Fruit fly (Drosophila melanogaster) whole organism, embryonic: ENCODE measurements around the gene Gk1.

Experiments used
- Abd-B ChIP-seq: fragments of 200-800 bp; sonication (Bioruptor generic); optimal IDR thresholded peaks from 2 replicates; lab custom pipeline; 2018; ENCODE audit warnings: missing biosample characterization, mild to moderate bottlenecking, missing genetic modification characterization, moderate library complexity
- B-H1 ChIP-seq: fragments of 200-800 bp; sonication (Bioruptor generic); IDR thresholded peaks from 3 replicates; pipeline ENCODE4 v1.3.6; 2022; ENCODE audit warnings: missing biosample characterization, missing genetic modification characterization
- B-H2 ChIP-seq: fragments of 200-800 bp; sonication (Bioruptor generic); optimal IDR thresholded peaks from 2 replicates; lab custom pipeline; 2018; ENCODE audit warnings: missing biosample characterization, mild to moderate bottlenecking, missing genetic modification characterization
- CG12071 ChIP-seq: fragments of 200-800 bp; sonication (Bioruptor generic); optimal IDR thresholded peaks from 3 replicates; lab custom pipeline; 2018; ENCODE audit warnings: missing biosample characterization, mild to moderate bottlenecking, missing genetic modification characterization
- CG1233 ChIP-seq: fragments of 200-800 bp; sonication (Bioruptor generic); optimal IDR thresholded peaks from 4 replicates; lab custom pipeline; 2018; ENCODE audit warnings: missing biosample characterization, mild to moderate bottlenecking, missing genetic modification characterization
- CG15479 ChIP-seq: fragments of 200-800 bp; sonication (Bioruptor generic); optimal IDR thresholded peaks from 3 replicates; lab custom pipeline; 2019; ENCODE audit warnings: missing biosample characterization, mild to moderate bottlenecking, missing genetic modification characterization, moderate library complexity
- CG15514 ChIP-seq: fragments of 200-800 bp; sonication (Bioruptor generic); optimal IDR thresholded peaks from 3 replicates; lab custom pipeline; 2017; ENCODE audit warnings: missing biosample characterization, missing genetic modification characterization, mild to moderate bottlenecking, moderate library complexity, missing genetic modification reagents
- CG16863 ChIP-seq: fragments of 200-800 bp; sonication (Bioruptor generic); optimal IDR thresholded peaks from 3 replicates; lab custom pipeline; 2016; ENCODE audit warnings: missing biosample characterization, missing genetic modification characterization
- CG17829 ChIP-seq: fragments of 200-800 bp; optimal IDR thresholded peaks from 2 replicates; lab custom pipeline; 2019; ENCODE audit warnings: missing biosample characterization, mild to moderate bottlenecking, missing genetic modification characterization, moderate library complexity
- CG2678 ChIP-seq: fragments of 200-800 bp; sonication (Bioruptor generic); optimal IDR thresholded peaks from 3 replicates; lab custom pipeline; 2019; ENCODE audit warnings: missing biosample characterization, mild to moderate bottlenecking, missing genetic modification characterization, moderate library complexity
- CG2889 ChIP-seq: fragments of 200-800 bp; sonication (Bioruptor generic); IDR thresholded peaks from 3 replicates; pipeline ENCODE4 v1.3.6; 2022; ENCODE audit warnings: missing biosample characterization, missing genetic modification characterization
- CG30403 ChIP-seq: fragments of 200-800 bp; sonication (Bioruptor generic); optimal IDR thresholded peaks from 3 replicates; lab custom pipeline; 2016; ENCODE audit warnings: missing biosample characterization, missing genetic modification characterization
- CG30431 ChIP-seq: fragments of 200-800 bp; sonication (Bioruptor generic); optimal IDR thresholded peaks from 2 replicates; lab custom pipeline; 2017; ENCODE audit warnings: missing biosample characterization, missing genetic modification characterization
- CG31365 ChIP-seq: fragments of 200-800 bp; sonication (Bioruptor generic); optimal IDR thresholded peaks from 2 replicates; lab custom pipeline; 2018; ENCODE audit warnings: missing biosample characterization, mild to moderate bottlenecking, missing genetic modification characterization
- CG3163 ChIP-seq: fragments of 200-800 bp; sonication (Bioruptor generic); optimal IDR thresholded peaks from 3 replicates; lab custom pipeline; 2016; ENCODE audit warnings: missing biosample characterization, missing genetic modification characterization
- CG3726 ChIP-seq: fragments of 200-800 bp; sonication (Bioruptor generic); IDR thresholded peaks from 3 replicates; pipeline ENCODE4, ENCODE4 v1.3.6; 2022; ENCODE audit warnings: missing biosample characterization, missing genetic modification characterization
- CG3847 ChIP-seq: fragments of 200-800 bp; sonication (Bioruptor generic); IDR thresholded peaks from 2 replicates; pipeline ENCODE4 v1.3.6; 2022; ENCODE audit warnings: missing biosample characterization, missing genetic modification characterization
- CG42726 ChIP-seq: fragments of 200-800 bp; sonication (Bioruptor generic); IDR thresholded peaks from 2 replicates; pipeline ENCODE4 v1.3.6; 2022; ENCODE audit warnings: missing biosample characterization, missing genetic modification characterization; ENCODE audit not compliant: partially characterized antibody
- CG4282 ChIP-seq: fragments of 200-800 bp; sonication (Bioruptor generic); optimal IDR thresholded peaks from 2 replicates; lab custom pipeline; 2016; ENCODE audit warnings: missing biosample characterization, missing genetic modification characterization
- CG5180 ChIP-seq: fragments of 200-800 bp; sonication (Bioruptor generic); optimal IDR thresholded peaks from 3 replicates; lab custom pipeline; 2017; ENCODE audit warnings: missing biosample characterization, missing genetic modification characterization, mild to moderate bottlenecking, moderate library complexity, missing genetic modification reagents
- CG8359 ChIP-seq: fragments of 200-800 bp; sonication (Bioruptor generic); optimal IDR thresholded peaks from 2 replicates; lab custom pipeline; 2017; ENCODE audit warnings: missing biosample characterization, mild to moderate bottlenecking, missing genetic modification characterization, borderline replicate concordance
- Dref ChIP-seq: fragments of 200-800 bp; sonication (Bioruptor generic); IDR thresholded peaks from 2 replicates; pipeline ENCODE4 v1.3.6; 2022; ENCODE audit warnings: missing biosample characterization, missing genetic modification characterization
- Elba2 ChIP-seq: fragments of 200-800 bp; sonication (Bioruptor generic); optimal IDR thresholded peaks from 3 replicates; lab custom pipeline; 2016; ENCODE audit warnings: missing biosample characterization, missing genetic modification characterization
- Gsc ChIP-seq: fragments of 200-800 bp; sonication (Bioruptor generic); IDR thresholded peaks from 2 replicates; pipeline ENCODE4 v1.3.6; 2022; ENCODE audit warnings: missing biosample characterization, missing genetic modification characterization
- NfI ChIP-seq: fragments of 200-800 bp; sonication (Bioruptor generic); optimal IDR thresholded peaks from 3 replicates; lab custom pipeline; 2018; ENCODE audit warnings: missing biosample characterization, mild to moderate bottlenecking, missing genetic modification characterization, moderate library complexity
- Side ChIP-seq: fragments of 200-800 bp; sonication (Bioruptor generic); optimal IDR thresholded peaks from 2 replicates; lab custom pipeline; 2016; ENCODE audit warnings: missing biosample characterization, missing genetic modification characterization
- Sox102F ChIP-seq: fragments of 200-800 bp; sonication (Bioruptor generic); optimal IDR thresholded peaks from 2 replicates; lab custom pipeline; 2018; ENCODE audit warnings: missing biosample characterization, mild to moderate bottlenecking, missing genetic modification characterization, moderate library complexity
- Stat92E ChIP-seq, 3 experiments: fragments of >200 bp in 2 of 3; fragments of 200-800 bp in 1 of 3; sonication (Bioruptor generic) in 1 of 3; optimal IDR thresholded peaks; 2 replicates each; lab custom pipeline; 2017 to 2019; ENCODE audit warnings: missing biosample characterization in 3 of 3, missing genetic modification characterization in 3 of 3, mild to moderate bottlenecking in 1 of 3, moderate library complexity in 1 of 3
- Taf1 ChIP-seq: fragments of 200-800 bp; sonication (Bioruptor generic); IDR thresholded peaks from 2 replicates; pipeline ENCODE4 v1.3.6; 2022; ENCODE audit warnings: missing biosample characterization, missing genetic modification characterization
- ac ChIP-seq: fragments of 200-800 bp; sonication (Bioruptor generic); optimal IDR thresholded peaks from 3 replicates; lab custom pipeline; 2017; ENCODE audit warnings: missing biosample characterization, mild to moderate bottlenecking, missing genetic modification characterization
- aop ChIP-seq: fragments of 200-800 bp; sonication (Bioruptor generic); IDR thresholded peaks from 2 replicates; pipeline ENCODE4 v1.3.6; 2022; ENCODE audit warnings: missing biosample characterization, missing genetic modification characterization
- ash1 ChIP-seq: fragments of 200-800 bp; sonication (Bioruptor generic); optimal IDR thresholded peaks from 2 replicates; lab custom pipeline; 2018; ENCODE audit warnings: missing biosample characterization, mild to moderate bottlenecking, missing genetic modification characterization
- bsh ChIP-seq, 2 experiments: fragments of 200-800 bp; sonication (Bioruptor generic); optimal IDR thresholded peaks; 2 replicates each; lab custom pipeline; 2017 to 2018; ENCODE audit warnings: mild to moderate bottlenecking in 2 of 2, missing biosample characterization in 2 of 2, missing genetic modification characterization in 2 of 2, moderate library complexity in 1 of 2
- chinmo ChIP-seq: fragments of 200-800 bp; sonication (Bioruptor generic); IDR thresholded peaks from 4 replicates; pipeline ENCODE4 v1.3.6; 2022; ENCODE audit warnings: missing biosample characterization, missing genetic modification characterization; ENCODE audit not compliant: partially characterized antibody
- crol ChIP-seq: fragments of 200-800 bp; sonication (Bioruptor generic); IDR thresholded peaks from 2 replicates; pipeline ENCODE4 v1.3.6; 2022; ENCODE audit warnings: missing biosample characterization, missing genetic modification characterization
- fd3F ChIP-seq: fragments of 200-800 bp; sonication (Bioruptor generic); optimal IDR thresholded peaks from 2 replicates; lab custom pipeline; 2018; ENCODE audit warnings: missing biosample characterization, mild to moderate bottlenecking, missing genetic modification characterization, moderate library complexity
- gcm2 ChIP-seq: fragments of 200-800 bp; sonication (Bioruptor generic); optimal IDR thresholded peaks from 2 replicates; lab custom pipeline; 2016; ENCODE audit warnings: missing biosample characterization, missing genetic modification characterization
- nau ChIP-seq: fragments of 200-800 bp; sonication (Bioruptor generic); optimal IDR thresholded peaks from 3 replicates; lab custom pipeline; 2017; ENCODE audit warnings: missing biosample characterization, mild to moderate bottlenecking, missing genetic modification characterization, missing genetic modification reagents
- pnt ChIP-seq: fragments of 200-800 bp; sonication (Bioruptor generic); optimal IDR thresholded peaks from 3 replicates; lab custom pipeline; 2016; ENCODE audit warnings: missing biosample characterization, missing genetic modification characterization
- prd ChIP-seq, 3 experiments: fragments of >200 bp in 2 of 3; fragments of 200-800 bp in 1 of 3; sonication (Bioruptor generic) in 1 of 3; optimal IDR thresholded peaks in 2 of 3; IDR thresholded peaks in 1 of 3; 2 replicates in 2 of 3; 3 replicates in 1 of 3; pipeline versions ENCODE4 v1.3.6 to Lab custom; 2017 to 2022; ENCODE audit warnings: missing biosample characterization in 1 of 3, missing genetic modification characterization in 1 of 3
- sc ChIP-seq, 3 experiments: fragments of >200 bp in 2 of 3; fragments of 200-800 bp in 1 of 3; sonication (Bioruptor generic) in 1 of 3; optimal IDR thresholded peaks; 2 replicates in 2 of 3; 3 replicates in 1 of 3; lab custom pipeline; 2017; ENCODE audit warnings: mild to moderate bottlenecking in 1 of 3, missing biosample characterization in 1 of 3, missing genetic modification characterization in 1 of 3, missing genetic modification reagents in 1 of 3
- slou ChIP-seq: fragments of 200-800 bp; sonication (Bioruptor generic); optimal IDR thresholded peaks from 3 replicates; lab custom pipeline; 2016; ENCODE audit warnings: missing biosample characterization, missing genetic modification characterization
- so ChIP-seq: fragments of 200-800 bp; sonication (Bioruptor generic); IDR thresholded peaks from 3 replicates; pipeline ENCODE4 v1.3.6; 2022; ENCODE audit warnings: missing biosample characterization, missing genetic modification characterization
- sug ChIP-seq: fragments of 200-800 bp; optimal IDR thresholded peaks from 2 replicates; lab custom pipeline; 2019; ENCODE audit warnings: missing biosample characterization, mild to moderate bottlenecking, missing genetic modification characterization, moderate library complexity
- wdn ChIP-seq: fragments of 200-800 bp; sonication (Bioruptor generic); IDR thresholded peaks from 2 replicates; pipeline ENCODE4 v1.3.6; 2022; ENCODE audit warnings: missing biosample characterization, missing genetic modification characterization
- wek ChIP-seq: fragments of 200-800 bp; sonication (Bioruptor generic); optimal IDR thresholded peaks from 3 replicates; lab custom pipeline; 2018; ENCODE audit warnings: missing biosample characterization, mild to moderate bottlenecking, missing genetic modification characterization, moderate library complexity

The Gk1 gene

dm6 chr3L:157674-158179 lies 47.9 kb downstream of the Gk1 start (continued):
- no peak for TF ChIP-seq CG3847 (GFP tag; lab: Robert Waterston, UW)

dm6 chr3L:156591-157303 lies 48.9 kb downstream of the Gk1 start:
- no peak for TF ChIP-seq CG1233 (GFP tag; lab: Kevin White, UChicago)
- no peak for TF ChIP-seq prd (optimal IDR thresholded peaks at IDR 0.05; lab: Kevin White, UChicago)
- no peak for TF ChIP-seq prd (GFP tag; IDR thresholded peaks at IDR 0.05; lab: Robert Waterston, UW)
- TF ChIP-seq Gsc, result no peak
- TF ChIP-seq CG17829 (tag; lab: Kevin White, UChicago), result no peak
- no peak for TF ChIP-seq slou (GFP tag; lab: Kevin White, UChicago)
- TF ChIP-seq gcm2 (GFP tag; lab: Kevin White, UChicago), result no peak
- peak; percentile 5 for TF ChIP-seq CG12071
- TF ChIP-seq Sox102F (GFP tag; lab: Kevin White, UChicago), result no peak
- TF ChIP-seq CG3163 (GFP tag; lab: Kevin White, UChicago), result no peak
- TF ChIP-seq CG15479 (GFP tag; lab: Kevin White, UChicago), result peak; percentile 10
- no peak for TF ChIP-seq CG31365 (tag; lab: Kevin White, UChicago)
- TF ChIP-seq CG16863 (GFP tag; lab: Kevin White, UChicago), result no peak
- no peak for TF ChIP-seq CG8359 (GFP tag; lab: Kevin White, UChicago)
- no peak for TF ChIP-seq fd3F (GFP tag; lab: Kevin White, UChicago)
- TF ChIP-seq bsh (GFP tag; optimal IDR thresholded peaks at IDR 0.05; lab: Kevin White, UChicago), result no peak
- TF ChIP-seq B-H2, result peak; percentile 12
- no peak for TF ChIP-seq B-H1 (GFP tag; lab: Robert Waterston, UW)
- TF ChIP-seq wek (GFP tag; lab: Kevin White, UChicago), result no peak
- no peak for TF ChIP-seq Elba2
- peak; percentile 14 for TF ChIP-seq CG2678 (tag; lab: Kevin White, UChicago)
- no peak for TF ChIP-seq nau (GFP tag; lab: Kevin White, UChicago)
- TF ChIP-seq sc (optimal IDR thresholded peaks at IDR 0.05; lab: Kevin White, UChicago), result no peak
- TF ChIP-seq sc (GFP tag; optimal IDR thresholded peaks at IDR 0.05; lab: Kevin White, UChicago), result no peak
- no peak for TF ChIP-seq Abd-B
- TF ChIP-seq CG5180, result no peak
- TF ChIP-seq Side (GFP tag; lab: Kevin White, UChicago), result no peak
- no peak for TF ChIP-seq Stat92E (GFP tag; optimal IDR thresholded peaks at IDR 0.05; lab: Kevin White, UChicago)
- no peak for TF ChIP-seq CG15514
- TF ChIP-seq wdn, result no peak
- no peak for TF ChIP-seq NfI (GFP tag; lab: Kevin White, UChicago)
- no peak for TF ChIP-seq Taf1 (GFP tag; lab: Robert Waterston, UW)
- no peak for TF ChIP-seq CG30431 (GFP tag; lab: Kevin White, UChicago)
- no peak for TF ChIP-seq ash1
- no peak for TF ChIP-seq CG30403
- no peak for TF ChIP-seq ac (GFP tag; lab: Kevin White, UChicago)
- TF ChIP-seq crol (GFP tag; lab: Robert Waterston, UW), result peak; percentile 75; the same call in 1 of the 2 replicates
- TF ChIP-seq chinmo (GFP tag; lab: Robert Waterston, UW), result no peak
- TF ChIP-seq CG42726, result no peak
- no peak for TF ChIP-seq CG2889 (GFP tag; lab: Robert Waterston, UW)
- no peak for TF ChIP-seq CG3726
- TF ChIP-seq sug, result peak; percentile 49
- TF ChIP-seq aop, result no peak
- TF ChIP-seq Dref (GFP tag; lab: Robert Waterston, UW), result no peak
- TF ChIP-seq so, result 0 out of 3 replicates have a peak, but pooled peaks have one; percentile 16
- TF ChIP-seq pnt (GFP tag; lab: Kevin White, UChicago), result no peak
- TF ChIP-seq CG4282, result no peak
